4 worm cellular contexts compared by ENCODE assay signal in the genomic region with DNA sequence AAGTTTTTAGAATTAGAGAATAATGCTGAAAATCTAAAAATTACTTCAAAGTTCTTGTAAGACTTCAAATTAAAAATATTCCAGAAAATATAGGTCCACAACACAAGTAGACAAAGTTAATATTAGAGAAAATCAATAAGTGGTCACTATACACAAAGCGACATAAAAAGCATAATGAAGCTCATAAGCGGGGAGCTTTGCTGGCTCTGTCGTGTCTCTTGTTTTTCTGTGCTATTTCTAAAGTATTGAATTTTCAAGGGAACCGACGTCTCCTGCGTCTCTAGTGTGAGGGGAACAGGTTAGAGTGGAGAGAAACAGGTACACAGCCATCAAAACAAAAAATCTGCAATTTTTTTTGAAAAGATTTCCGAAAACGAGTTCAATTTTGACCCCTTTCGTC.
A peak's percentile ranks its signal among the peaks of the same experiment; 100 is the strongest.
TF ChIP-seq lines count a peak whose summit lies in the region.

A gene (minus strand): TSS at position 199 of the 400 bp plus-strand sequence.

TF ChIP-seq in whole organism, L1 larva, 84 proteins besides CTCF, POLR2A, EP300 and RAD21:
- TF ChIP-seq mab-9 (GFP tag; IDR thresholded peaks at IDR 0.05; lab: Robert Waterston, UW) (no peak), efl-1 (optimal IDR thresholded peaks at IDR 0.05; lab: Kevin White, UChicago) (peak; percentile 9 to 10), efl-1 (GFP tag; optimal IDR thresholded peaks at IDR 0.05 in 1 of 2; lab: Kevin White, UChicago) (no peak), fos-1 (tag; optimal IDR thresholded peaks at IDR 0.05; lab: Kevin White, UChicago) (no peak), nhr-20 (tag; optimal IDR thresholded peaks at IDR 0.05; lab: Kevin White, UChicago) (no peak), lin-15B (tag; optimal IDR thresholded peaks at IDR 0.05; lab: Kevin White, UChicago) (no peak), dpl-1 (GFP tag; optimal IDR thresholded peaks at IDR 0.05; lab: Kevin White, UChicago) (no peak), ceh-90 (tag; optimal IDR thresholded peaks at IDR 0.05; lab: Kevin White, UChicago) (no peak)

TF ChIP-seq in whole organism, L2 larva, 48 proteins besides CTCF, POLR2A, EP300 and RAD21:
- no peak for TF ChIP-seq nhr-12 (tag; optimal IDR thresholded peaks at IDR 0.05; lab: Kevin White, UChicago)
- TF ChIP-seq unc-62 (GFP tag; optimal IDR thresholded peaks at IDR 0.05; lab: Kevin White, UChicago): no peak
- peak; percentile 81 for TF ChIP-seq unc-55 (GFP tag; optimal IDR thresholded peaks at IDR 0.05; lab: Kevin White, UChicago)
- no peak for TF ChIP-seq mab-5 (tag; optimal IDR thresholded peaks at IDR 0.05; lab: Kevin White, UChicago)
- no peak for TF ChIP-seq zag-1 (tag; optimal IDR thresholded peaks at IDR 0.05; lab: Kevin White, UChicago)
- no peak for TF ChIP-seq R02D3.7 (tag; optimal IDR thresholded peaks at IDR 0.05; lab: Kevin White, UChicago)
- no peak for TF ChIP-seq sma-9 (GFP tag; optimal IDR thresholded peaks at IDR 0.05; lab: Kevin White, UChicago)
- TF ChIP-seq sma-9 (tag; optimal IDR thresholded peaks at IDR 0.05; lab: Kevin White, UChicago): no peak
- peak; percentile 16 for TF ChIP-seq C34F6.9 (tag; optimal IDR thresholded peaks at IDR 0.05; lab: Kevin White, UChicago)
- TF ChIP-seq lsy-2 (tag; optimal IDR thresholded peaks at IDR 0.05; lab: Kevin White, UChicago): no peak
- no peak for TF ChIP-seq nhr-25 (tag; optimal IDR thresholded peaks at IDR 0.05; lab: Kevin White, UChicago)
- TF ChIP-seq nhr-237 (tag; optimal IDR thresholded peaks at IDR 0.05; lab: Kevin White, UChicago): no peak
- no peak for TF ChIP-seq alr-1 (tag; optimal IDR thresholded peaks at IDR 0.05; lab: Kevin White, UChicago)
- TF ChIP-seq nhr-11 (tag; optimal IDR thresholded peaks at IDR 0.05; lab: Kevin White, UChicago): no peak

TF ChIP-seq in whole organism, late embryonic, 69 proteins besides CTCF, POLR2A, EP300 and RAD21:
- TF ChIP-seq ceh-31 (tag; optimal IDR thresholded peaks at IDR 0.05; lab: Kevin White, UChicago) (no peak), odd-2 (tag; optimal IDR thresholded peaks at IDR 0.05; lab: Kevin White, UChicago) (no peak), ceh-48 (tag; optimal IDR thresholded peaks at IDR 0.05; lab: Kevin White, UChicago) (peak; percentile 89), unc-55 (GFP tag; optimal IDR thresholded peaks at IDR 0.05; lab: Kevin White, UChicago) (no peak)
TF ChIP-seq in whole organism, late embryonic: peak in this region for 1.

TF ChIP-seq in whole organism, mixed stage, embryonic, 35 proteins besides CTCF, POLR2A, EP300 and RAD21:
- TF ChIP-seq ceh-83 (GFP tag; optimal IDR thresholded peaks at IDR 0.05; lab: Kevin White, UChicago) (no peak), unc-39 (tag; optimal IDR thresholded peaks at IDR 0.05; lab: Kevin White, UChicago) (no peak), unc-120 (tag; optimal IDR thresholded peaks at IDR 0.05; lab: Kevin White, UChicago; ENCODE audit: poor library complexity, severe bottlenecking) (no peak), ces-1 (GFP tag; optimal IDR thresholded peaks at IDR 0.05; lab: Kevin White, UChicago) (peak; percentile 76)
